Fruit fly (Drosophila melanogaster): ENCODE measurements around the gene CG14570.

dm6 chr3L:21756857-21757256 lies 26.6 kb upstream of the CG14570 start, which contains the start of gene CG14564:
- no peak for TF ChIP-seq CG11617 (GFP tag; optimal IDR thresholded peaks at IDR 0.05)
- no peak for TF ChIP-seq Crg-1 (GFP tag; optimal IDR thresholded peaks at IDR 0.05)
- TF ChIP-seq CG1620 (GFP tag; optimal IDR thresholded peaks at IDR 0.05) = no peak
- TF ChIP-seq toe (GFP tag; optimal IDR thresholded peaks at IDR 0.05) = no peak
- TF ChIP-seq Clk (GFP tag; optimal IDR thresholded peaks at IDR 0.05) = no peak
- TF ChIP-seq cnc (optimal IDR thresholded peaks at IDR 0.05) = no peak
- no peak for TF ChIP-seq tj (GFP tag; optimal IDR thresholded peaks at IDR 0.05)
- TF ChIP-seq CG12768 (GFP tag; optimal IDR thresholded peaks at IDR 0.05) = no peak
- no peak for TF ChIP-seq kay (GFP tag; ENCODE audit: borderline replicate concordance)
- no peak for TF ChIP-seq CG14711 (tag; optimal IDR thresholded peaks at IDR 0.05)
- no peak for TF ChIP-seq Mnt (GFP tag; optimal IDR thresholded peaks at IDR 0.05)
- no peak for TF ChIP-seq CG7045 (GFP tag; optimal IDR thresholded peaks at IDR 0.05)
